Worm (Caenorhabditis elegans): ENCODE data around the gene acr-9.

The acr-9 gene

ce11 chrX:13596003-13596767 lies 50.5 kb downstream of the acr-9 start, which contains the start of gene F54B11.5 (continued):
- TF ChIP-seq pqm-1 (tag; optimal IDR thresholded peaks at IDR 0.05) (peak; percentile 37), nhr-11 (tag; optimal IDR thresholded peaks at IDR 0.05) (no peak), F49E8.2 (tag; optimal IDR thresholded peaks at IDR 0.05; ENCODE audit: borderline replicate concordance) (no peak), spr-3 (GFP tag; optimal IDR thresholded peaks at IDR 0.05) (no peak), hmg-1.1 (GFP tag; IDR thresholded peaks at IDR 0.05) (peak; percentile 51; the same call in 1 of the 2 replicates), lin-39 (tag; optimal IDR thresholded peaks at IDR 0.05) (no peak), mep-1 (tag; optimal IDR thresholded peaks at IDR 0.05) (peak; percentile 59), lin-13 (GFP tag; optimal IDR thresholded peaks at IDR 0.05) (no peak), mxl-3 (GFP tag; optimal IDR thresholded peaks at IDR 0.05) (no peak), F26F4.8 (GFP tag; conservative IDR thresholded peaks at IDR 0.05) (no peak), sdz-12 (GFP tag; optimal IDR thresholded peaks at IDR 0.05) (no peak), nhr-42 (GFP tag; IDR thresholded peaks at IDR 0.05) (no peak), ces-1 (GFP tag; optimal IDR thresholded peaks at IDR 0.05) (no peak), zfp-2 (tag; optimal IDR thresholded peaks at IDR 0.05) (no peak), snpc-1.2 (GFP tag; IDR thresholded peaks at IDR 0.05) (no peak), nhr-77 (tag; optimal IDR thresholded peaks at IDR 0.05) (no peak), ceh-20 (GFP tag; IDR thresholded peaks at IDR 0.05) (no peak), spr-1 (tag; optimal IDR thresholded peaks at IDR 0.05) (no peak), aha-1 (tag) (no peak), ceh-82 (tag; optimal IDR thresholded peaks at IDR 0.05) (no peak), dve-1 (tag; optimal IDR thresholded peaks at IDR 0.05; ENCODE audit: insufficient read depth) (peak; percentile 24), dmd-9 (GFP tag; IDR thresholded peaks at IDR 0.05) (no peak), fkh-10 (GFP tag; optimal IDR thresholded peaks at IDR 0.05) (no peak), jun-1 (tag; optimal IDR thresholded peaks at IDR 0.05) (no peak), daf-16 (GFP tag; optimal IDR thresholded peaks at IDR 0.05) (no peak), daf-16 (tag; optimal IDR thresholded peaks at IDR 0.05) (peak; percentile 44), T20F7.1 (GFP tag; optimal IDR thresholded peaks at IDR 0.05) (peak; percentile 96), rbr-2 (tag; optimal IDR thresholded peaks at IDR 0.05) (no peak), nhr-102 (tag; optimal IDR thresholded peaks at IDR 0.05) (no peak), lin-15B (tag; optimal IDR thresholded peaks at IDR 0.05) (no peak), nhr-6 (tag; optimal IDR thresholded peaks at IDR 0.05) (no peak), zag-1 (tag; optimal IDR thresholded peaks at IDR 0.05) (no peak), mxl-2 (GFP tag; conservative IDR thresholded peaks at IDR 0.05) (no peak), ceh-32 (tag; optimal IDR thresholded peaks at IDR 0.05; ENCODE audit: poor library complexity) (no peak), lim-7 (GFP tag; IDR thresholded peaks at IDR 0.05) (no peak), R02D3.7 (tag; optimal IDR thresholded peaks at IDR 0.05) (no peak), nhr-111 (GFP tag; optimal IDR thresholded peaks at IDR 0.05) (no peak), hlh-30 (tag; optimal IDR thresholded peaks at IDR 0.05; ENCODE audit: insufficient read depth) (peak; percentile 97), nhr-48 (tag; optimal IDR thresholded peaks at IDR 0.05) (no peak), ZK546.5 (tag; optimal IDR thresholded peaks at IDR 0.05) (no peak), zfp-3 (GFP tag; conservative IDR thresholded peaks at IDR 0.05) (no peak), daf-12 (tag; optimal IDR thresholded peaks at IDR 0.05) (no peak), hlh-11 (tag; optimal IDR thresholded peaks at IDR 0.05) (peak; percentile 60), skn-1 (tag; optimal IDR thresholded peaks at IDR 0.05) (no peak), F10B5.3 (tag; optimal IDR thresholded peaks at IDR 0.05) (no peak), ztf-7 (tag; optimal IDR thresholded peaks at IDR 0.05) (no peak), tra-1 (GFP tag; IDR thresholded peaks at IDR 0.05) (no peak), cey-2 (tag; optimal IDR thresholded peaks at IDR 0.05; ENCODE audit: borderline replicate concordance, insufficient read depth) (no peak), snpc-4 (tag; optimal IDR thresholded peaks at IDR 0.05) (no peak), mdl-1 (tag; optimal IDR thresholded peaks at IDR 0.05) (peak in 1 of 2 experiments; percentile 25), php-3 (GFP tag; IDR thresholded peaks at IDR 0.05) (no peak)

Data from whole organism, L4 larva.